Fruit fly (Drosophila melanogaster): Measurements from ENCODE around the gene Sr-CIV.

dm6 chr2L:3484759-3485158 lies 39.1 kb downstream of the Sr-CIV start:
- TF ChIP-seq psq (optimal IDR thresholded peaks at IDR 0.05): no peak
- TF ChIP-seq Sin3A (optimal IDR thresholded peaks at IDR 0.05): no peak
- no peak for TF ChIP-seq Myc (optimal IDR thresholded peaks at IDR 0.05)
- no peak for TF ChIP-seq h (optimal IDR thresholded peaks at IDR 0.05)
- TF ChIP-seq ttk (optimal IDR thresholded peaks at IDR 0.05): no peak
- TF ChIP-seq insv (optimal IDR thresholded peaks at IDR 0.05): no peak
